Worm (Caenorhabditis elegans): ENCODE data around the gene R148.5.
A peak's percentile ranks its signal among the peaks of the same experiment; 100 is the strongest.

Gene R148.5

DNA sequence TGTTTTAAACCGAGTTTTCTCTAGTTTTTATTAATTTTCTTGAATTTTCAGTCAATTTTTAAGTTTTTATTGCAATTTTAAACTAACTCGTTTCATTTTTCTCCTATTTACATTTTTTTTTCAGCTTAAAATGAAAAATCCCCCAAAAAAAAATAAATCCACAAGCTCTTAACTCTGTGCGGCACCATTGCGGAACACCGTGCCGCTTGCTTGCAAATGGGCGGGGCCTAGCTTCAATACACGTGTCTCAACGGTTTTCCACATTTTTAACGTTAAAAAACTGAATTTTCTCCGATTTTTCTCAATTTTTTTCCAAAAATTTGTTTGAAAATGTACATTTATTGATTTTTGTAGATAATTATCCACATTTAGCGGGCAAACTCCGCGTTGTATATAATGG, 9.5 kb downstream of the R148.5 start, which contains the start of gene R148.3:
TSS of gene R148.3 (plus strand) at position 347 of the 400 bp plus-strand sequence.
- peak; percentile 69 for TF ChIP-seq mep-1 (tag; optimal IDR thresholded peaks at IDR 0.05)
- peak; percentile 1 for TF ChIP-seq nhr-48 (tag; optimal IDR thresholded peaks at IDR 0.05)
- TF ChIP-seq mes-2 (tag; optimal IDR thresholded peaks at IDR 0.05; ENCODE audit: poor library complexity, severe bottlenecking) = peak; percentile 88
- peak; percentile 53; the same call in 1 of the 2 replicates for TF ChIP-seq pha-4 (GFP tag; IDR thresholded peaks at IDR 0.05)
- no peak for TF ChIP-seq pha-4 (tag; optimal IDR thresholded peaks at IDR 0.05)
- TF ChIP-seq dve-1 (tag; optimal IDR thresholded peaks at IDR 0.05; ENCODE audit: insufficient read depth) = peak; percentile 29
- TF ChIP-seq hif-1 (tag; optimal IDR thresholded peaks at IDR 0.05) = peak in 1 of 2 experiments; percentile 27
- TF ChIP-seq hlh-30 (tag; optimal IDR thresholded peaks at IDR 0.05; ENCODE audit: insufficient read depth) = peak; percentile 64
- peak; percentile 50 for TF ChIP-seq lin-13 (GFP tag; optimal IDR thresholded peaks at IDR 0.05)
- no peak for TF ChIP-seq egl-27 (tag; optimal IDR thresholded peaks at IDR 0.05)
- TF ChIP-seq dpl-1 (GFP tag; optimal IDR thresholded peaks at IDR 0.05) = peak; percentile 38
- no peak for TF ChIP-seq tra-1 (GFP tag; IDR thresholded peaks at IDR 0.05)
- TF ChIP-seq lsy-2 (tag; optimal IDR thresholded peaks at IDR 0.05) = peak in 1 of 2 experiments; percentile 49
- TF ChIP-seq daf-19 (GFP tag; conservative IDR thresholded peaks at IDR 0.05) = no peak
- peak; percentile 68 for TF ChIP-seq lin-38 (GFP tag; IDR thresholded peaks at IDR 0.05)
- no peak for TF ChIP-seq dmd-9 (GFP tag; IDR thresholded peaks at IDR 0.05)
- peak; percentile 8 for TF ChIP-seq nhr-102 (tag; optimal IDR thresholded peaks at IDR 0.05)
- peak; percentile 15 for TF ChIP-seq hlh-11 (tag; optimal IDR thresholded peaks at IDR 0.05)
- TF ChIP-seq mdl-1 (tag; optimal IDR thresholded peaks at IDR 0.05) = peak; percentile 69 to 83
- TF ChIP-seq attf-4 (tag; optimal IDR thresholded peaks at IDR 0.05) = no peak
- peak; percentile 59 for TF ChIP-seq unc-130 (GFP tag; optimal IDR thresholded peaks at IDR 0.05)
- no peak for TF ChIP-seq F37D6.2 (tag; optimal IDR thresholded peaks at IDR 0.05)
- TF ChIP-seq hmg-1.1 (GFP tag; IDR thresholded peaks at IDR 0.05) = peak; percentile 53; the same call in 1 of the 2 replicates
- TF ChIP-seq fkh-10 (GFP tag; optimal IDR thresholded peaks at IDR 0.05) = no peak
- TF ChIP-seq spr-1 (tag; optimal IDR thresholded peaks at IDR 0.05) = peak; percentile 22
- TF ChIP-seq nhr-76 (tag; optimal IDR thresholded peaks at IDR 0.05) = no peak
- no peak for TF ChIP-seq snpc-4 (tag; optimal IDR thresholded peaks at IDR 0.05)
- TF ChIP-seq mxl-3 (GFP tag; optimal IDR thresholded peaks at IDR 0.05) = peak; percentile 92
- no peak for TF ChIP-seq snpc-1.2 (GFP tag; IDR thresholded peaks at IDR 0.05)
- TF ChIP-seq set-16 (GFP tag; IDR thresholded peaks at IDR 0.05) = no peak
- TF ChIP-seq D1046.2 (GFP tag; IDR thresholded peaks at IDR 0.05) = no peak
- peak; percentile 42 for TF ChIP-seq duxl-1 (tag; optimal IDR thresholded peaks at IDR 0.05; ENCODE audit: poor library complexity)
- 0 out of 2 replicates have a peak, but pooled peaks have one; percentile 40 for TF ChIP-seq arid-1 (GFP tag; conservative IDR thresholded peaks at IDR 0.05)
- no peak for TF ChIP-seq nhr-42 (GFP tag; IDR thresholded peaks at IDR 0.05)
- peak; percentile 84 for TF ChIP-seq aha-1 (tag)

- no peak for TF ChIP-seq snpc-1.2 (GFP tag; IDR thresholded peaks at IDR 0.05)
- TF ChIP-seq set-16 (GFP tag; IDR thresholded peaks at IDR 0.05) = peak; percentile 90
Observed at ce11 chrIII:3176775-3177174, 11.3 kb downstream of the R148.5 start.

DNA sequence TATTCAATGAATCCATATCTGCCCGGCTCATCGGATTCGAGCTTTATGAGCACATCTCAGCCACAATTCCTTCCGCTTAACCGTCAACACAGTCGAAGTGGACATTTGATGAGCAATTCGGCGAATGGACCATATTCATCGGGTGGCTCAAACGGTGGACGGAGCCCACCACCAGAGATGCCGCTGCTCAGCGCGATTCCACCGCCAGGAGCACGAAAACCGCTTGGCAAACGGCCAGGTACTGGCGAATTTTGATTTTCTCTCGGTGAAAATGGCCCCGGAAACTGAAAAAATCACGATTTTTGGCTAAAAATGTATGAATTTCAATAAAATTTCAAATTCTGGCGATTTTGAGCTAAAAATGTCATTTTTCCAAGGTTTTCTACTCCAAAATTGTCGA, 14.4 kb downstream of the R148.5 start:
- no peak for TF ChIP-seq Y48G9A.11 (GFP tag; IDR thresholded peaks at IDR 0.05)
- TF ChIP-seq set-16 (GFP tag; IDR thresholded peaks at IDR 0.05) = peak; percentile 61
- no peak for TF ChIP-seq tra-1 (GFP tag; IDR thresholded peaks at IDR 0.05)
- no peak for TF ChIP-seq snpc-1.2 (GFP tag; IDR thresholded peaks at IDR 0.05)

DNA sequence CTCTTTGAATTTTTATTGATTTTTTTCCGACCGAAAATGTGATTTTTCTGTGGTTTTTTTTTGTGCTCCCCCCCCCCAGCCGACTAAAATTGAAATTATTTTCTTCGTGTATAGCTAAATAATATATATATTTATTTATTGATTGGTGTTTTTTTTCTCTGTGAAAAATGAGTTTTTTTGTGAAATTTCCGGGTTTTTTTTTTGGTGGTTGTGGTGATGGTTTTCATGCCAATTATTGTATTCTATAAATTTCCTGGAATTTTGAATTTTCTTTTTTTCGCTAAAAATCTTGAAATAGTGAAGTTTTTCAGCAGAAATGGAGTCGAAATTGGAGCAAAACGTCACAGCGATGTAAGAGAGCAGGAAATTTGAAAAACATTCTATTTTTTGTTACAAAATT, 17.9 kb downstream of the R148.5 start, which contains the start of gene lmtr-5:
TSS of gene lmtr-5 (plus strand) at position 301 of the 400 bp plus-strand sequence.
- TF ChIP-seq mep-1 (tag; optimal IDR thresholded peaks at IDR 0.05) (no peak), hmg-1.1 (GFP tag; IDR thresholded peaks at IDR 0.05) (no peak), F26F4.8 (GFP tag; conservative IDR thresholded peaks at IDR 0.05) (no peak), lin-1 (GFP tag; IDR thresholded peaks at IDR 0.05) (no peak), jun-1 (tag; optimal IDR thresholded peaks at IDR 0.05) (no peak), ceh-62 (tag; optimal IDR thresholded peaks at IDR 0.05) (no peak), dmd-8 (GFP tag; IDR thresholded peaks at IDR 0.05) (no peak), attf-4 (tag; optimal IDR thresholded peaks at IDR 0.05) (no peak)
